Fruit fly (Drosophila melanogaster): ENCODE measurements around the gene Sod1.

Gene Sod1

dm6 chr3L:11119901-11120418 is 6.4 kb upstream of the Sod1 start (continued):
- peak; percentile 30 for TF ChIP-seq CG1529 (GFP tag; optimal IDR thresholded peaks at IDR 0.05)
- TF ChIP-seq D (optimal IDR thresholded peaks at IDR 0.05), result peak; percentile 27
- TF ChIP-seq D (GFP tag; optimal IDR thresholded peaks at IDR 0.05), result no peak
- no peak for TF ChIP-seq CG9876 (GFP tag; optimal IDR thresholded peaks at IDR 0.05)
- TF ChIP-seq abd-A (tag; optimal IDR thresholded peaks at IDR 0.05), result peak; percentile 96
- peak; percentile 47 for TF ChIP-seq CG6854 (GFP tag; optimal IDR thresholded peaks at IDR 0.05)
- no peak for TF ChIP-seq Dref (GFP tag; IDR thresholded peaks at IDR 0.05)
- peak; percentile 20 for TF ChIP-seq CG3281 (GFP tag; optimal IDR thresholded peaks at IDR 0.05)
- TF ChIP-seq hth (optimal IDR thresholded peaks at IDR 0.05), result no peak
- TF ChIP-seq caup (GFP tag; optimal IDR thresholded peaks at IDR 0.05; ENCODE audit: severe bottlenecking), result peak; percentile 70
- TF ChIP-seq CG3838 (GFP tag; optimal IDR thresholded peaks at IDR 0.05), result no peak
- no peak for TF ChIP-seq CG10321 (GFP tag; IDR thresholded peaks at IDR 0.05)
- no peak for TF ChIP-seq B-H1 (GFP tag; IDR thresholded peaks at IDR 0.05)
- no peak for TF ChIP-seq klu (GFP tag; IDR thresholded peaks at IDR 0.05)
- TF ChIP-seq CG1792 (GFP tag; optimal IDR thresholded peaks at IDR 0.05), result no peak
- no peak for TF ChIP-seq Eip74EF (GFP tag; optimal IDR thresholded peaks at IDR 0.05)
- peak; percentile 48 for TF ChIP-seq HmgZ (tag; optimal IDR thresholded peaks at IDR 0.05)
- no peak for TF ChIP-seq CG4730 (GFP tag; IDR thresholded peaks at IDR 0.05)
- no peak for TF ChIP-seq bbx (GFP tag; IDR thresholded peaks at IDR 0.05; ENCODE audit: partially characterized antibody)
- peak; percentile 71 for TF ChIP-seq CG6813 (GFP tag; optimal IDR thresholded peaks at IDR 0.05)
- TF ChIP-seq Poxn (GFP tag; IDR thresholded peaks at IDR 0.05), result no peak
- no peak; the same call in 1 of the 2 replicates for TF ChIP-seq Xrp1 (GFP tag; IDR thresholded peaks at IDR 0.05)
- TF ChIP-seq ewg (GFP tag; optimal IDR thresholded peaks at IDR 0.05), result peak; percentile 64
- no peak for TF ChIP-seq CG30431 (GFP tag; optimal IDR thresholded peaks at IDR 0.05)
- TF ChIP-seq CG14441 (GFP tag; IDR thresholded peaks at IDR 0.05), result no peak
- TF ChIP-seq ttk (GFP tag; IDR thresholded peaks at IDR 0.05), result no peak
- TF ChIP-seq hkb (optimal IDR thresholded peaks at IDR 0.05), result no peak
- 0 out of 2 replicates have a peak, but pooled peaks have one; percentile 13 for TF ChIP-seq hkb (GFP tag; IDR thresholded peaks at IDR 0.05)
- TF ChIP-seq org-1 (GFP tag; optimal IDR thresholded peaks at IDR 0.05), result peak; percentile 66
- TF ChIP-seq HLHmδ (GFP tag; optimal IDR thresholded peaks at IDR 0.05), result no peak
- TF ChIP-seq Fer1 (GFP tag; optimal IDR thresholded peaks at IDR 0.05), result peak; percentile 80
- no peak for TF ChIP-seq CG4854 (GFP tag; optimal IDR thresholded peaks at IDR 0.05)
- TF ChIP-seq nmo (GFP tag; optimal IDR thresholded peaks at IDR 0.05), result peak; percentile 14
- TF ChIP-seq Bteb2 (GFP tag; optimal IDR thresholded peaks at IDR 0.05), result no peak
- no peak for TF ChIP-seq CG7963 (GFP tag; IDR thresholded peaks at IDR 0.05; ENCODE audit: partially characterized antibody)
- TF ChIP-seq ash1 (GFP tag; optimal IDR thresholded peaks at IDR 0.05), result peak; percentile 66
- TF ChIP-seq CG4404 (GFP tag; IDR thresholded peaks at IDR 0.05), result no peak
- no peak for TF ChIP-seq Dfd (GFP tag; optimal IDR thresholded peaks at IDR 0.05)
- TF ChIP-seq ATbp (GFP tag; optimal IDR thresholded peaks at IDR 0.05), result peak; percentile 66
- no peak for TF ChIP-seq Xbp1 (GFP tag; optimal IDR thresholded peaks at IDR 0.05)
- no peak for TF ChIP-seq MBD-R2 (GFP tag; IDR thresholded peaks at IDR 0.05)
- TF ChIP-seq Hr78 (GFP tag; optimal IDR thresholded peaks at IDR 0.05), result no peak
- TF ChIP-seq oc (tag; optimal IDR thresholded peaks at IDR 0.05), result peak; percentile 9
- no peak for TF ChIP-seq Abd-B (GFP tag; optimal IDR thresholded peaks at IDR 0.05)
- no peak for TF ChIP-seq Spps (tag; optimal IDR thresholded peaks at IDR 0.05)
- TF ChIP-seq CG6272 (GFP tag; IDR thresholded peaks at IDR 0.05), result no peak
- no peak for TF ChIP-seq CG13123 (GFP tag; optimal IDR thresholded peaks at IDR 0.05)
- no peak for TF ChIP-seq lmd (GFP tag; IDR thresholded peaks at IDR 0.05)
- no peak for TF ChIP-seq Max (GFP tag; optimal IDR thresholded peaks at IDR 0.05)
- no peak for TF ChIP-seq CG2120 (GFP tag; optimal IDR thresholded peaks at IDR 0.05)
- no peak for TF ChIP-seq pita (GFP tag; optimal IDR thresholded peaks at IDR 0.05)
- no peak for TF ChIP-seq Atf3 (GFP tag; optimal IDR thresholded peaks at IDR 0.05)

All from whole organism, embryonic.